Worm (Caenorhabditis elegans): ENCODE measurements around the gene asd-1.

Gene asd-1

DNA sequence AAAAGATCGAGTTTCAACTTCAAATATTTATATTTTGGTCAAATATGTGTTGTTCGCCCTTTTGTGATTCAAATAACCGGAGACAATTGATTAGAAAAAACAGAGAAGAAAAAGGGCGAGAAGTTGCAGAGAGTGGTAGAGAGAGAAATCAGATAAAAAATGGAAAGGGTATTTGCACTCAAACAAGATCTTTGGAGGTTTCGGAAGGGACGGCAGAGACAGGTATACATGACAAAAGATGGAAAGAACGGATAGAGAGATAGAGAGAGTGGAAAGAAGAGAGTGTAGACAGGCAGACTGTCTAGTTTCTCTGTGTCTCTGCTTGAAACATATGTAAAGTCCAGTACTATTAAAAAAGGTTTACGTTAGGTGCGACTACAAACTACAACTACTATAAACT lies 39.1 kb downstream of the asd-1 start (continued):
- TF ChIP-seq ceh-82 (tag; optimal IDR thresholded peaks at IDR 0.05) = no peak
- no peak for TF ChIP-seq F10B5.3 (tag; optimal IDR thresholded peaks at IDR 0.05)
- no peak for TF ChIP-seq hif-1 (tag; optimal IDR thresholded peaks at IDR 0.05)
- TF ChIP-seq Y75B8A.6 (GFP tag; IDR thresholded peaks at IDR 0.05) = no peak
- TF ChIP-seq mxl-2 (GFP tag; conservative IDR thresholded peaks at IDR 0.05) = no peak
- TF ChIP-seq tra-1 (GFP tag; IDR thresholded peaks at IDR 0.05) = no peak
- TF ChIP-seq nhr-41 (GFP tag; IDR thresholded peaks at IDR 0.05) = no peak

DNA sequence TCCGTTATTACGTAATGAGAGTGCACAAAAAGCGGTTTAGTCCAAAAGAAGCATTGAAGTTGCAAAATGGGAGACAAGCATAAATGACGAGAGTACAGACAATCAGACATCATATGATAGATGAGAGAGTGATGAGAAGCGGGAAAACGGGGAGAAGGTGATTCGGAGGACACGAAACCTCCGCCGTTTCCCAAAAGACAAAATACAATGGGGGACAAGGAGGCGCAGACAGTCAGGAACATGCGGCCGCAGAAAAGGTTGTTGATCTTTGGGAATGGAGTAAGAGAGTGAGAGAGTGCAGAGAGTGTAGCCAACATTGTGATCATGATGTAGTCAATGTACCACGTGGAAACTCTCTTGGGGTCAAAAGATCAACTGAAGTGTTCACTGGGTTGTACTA lies 40.6 kb downstream of the asd-1 start:
- peak; percentile 74 for TF ChIP-seq spr-1 (tag; optimal IDR thresholded peaks at IDR 0.05)
- TF ChIP-seq gei-8 (GFP tag; optimal IDR thresholded peaks at IDR 0.05) = peak; percentile 87
- peak; percentile 91 for TF ChIP-seq lin-1 (GFP tag; IDR thresholded peaks at IDR 0.05)
- no peak for TF ChIP-seq ama-1 (optimal IDR thresholded peaks at IDR 0.05)
- peak; percentile 99 for TF ChIP-seq aha-1 (tag)
- peak; percentile 88 for TF ChIP-seq ceh-20 (GFP tag; IDR thresholded peaks at IDR 0.05)
- TF ChIP-seq ceh-62 (tag; optimal IDR thresholded peaks at IDR 0.05) = no peak
- TF ChIP-seq zip-11 (GFP tag; IDR thresholded peaks at IDR 0.05) = no peak
- peak; percentile 100 for TF ChIP-seq nhr-11 (tag; optimal IDR thresholded peaks at IDR 0.05)
- peak; percentile 64 for TF ChIP-seq dpl-1 (GFP tag; optimal IDR thresholded peaks at IDR 0.05)
- no peak for TF ChIP-seq attf-4 (tag; optimal IDR thresholded peaks at IDR 0.05)
- no peak for TF ChIP-seq lir-3 (tag; optimal IDR thresholded peaks at IDR 0.05)
- peak; percentile 32 for TF ChIP-seq ceh-32 (tag; optimal IDR thresholded peaks at IDR 0.05; ENCODE audit: poor library complexity)
- TF ChIP-seq T20F7.1 (GFP tag; optimal IDR thresholded peaks at IDR 0.05) = peak; percentile 71
- TF ChIP-seq php-3 (GFP tag; IDR thresholded peaks at IDR 0.05) = peak; percentile 65; the same call in 1 of the 2 replicates
- peak; percentile 20 for TF ChIP-seq spr-3 (GFP tag; optimal IDR thresholded peaks at IDR 0.05)
- no peak for TF ChIP-seq dmd-9 (GFP tag; IDR thresholded peaks at IDR 0.05)
- peak; percentile 84 to 89 for TF ChIP-seq lsy-2 (tag; optimal IDR thresholded peaks at IDR 0.05)
- TF ChIP-seq Y5F2A.4 (GFP tag; optimal IDR thresholded peaks at IDR 0.05) = no peak
- no peak for TF ChIP-seq snpc-1.2 (GFP tag; IDR thresholded peaks at IDR 0.05)
- TF ChIP-seq ceh-28 (tag; optimal IDR thresholded peaks at IDR 0.05) = peak; percentile 45
- TF ChIP-seq daf-19 (GFP tag; conservative IDR thresholded peaks at IDR 0.05) = no peak
- TF ChIP-seq ZK337.2 (GFP tag; IDR thresholded peaks at IDR 0.05) = no peak
- peak; percentile 74 for TF ChIP-seq ztf-7 (tag; optimal IDR thresholded peaks at IDR 0.05)
- TF ChIP-seq hif-1 (tag; optimal IDR thresholded peaks at IDR 0.05) = peak; percentile 48 to 90
- no peak for TF ChIP-seq F10B5.3 (tag; optimal IDR thresholded peaks at IDR 0.05)
- TF ChIP-seq pha-4 (GFP tag; IDR thresholded peaks at IDR 0.05) = peak; percentile 86
- TF ChIP-seq pha-4 (tag; optimal IDR thresholded peaks at IDR 0.05) = peak; percentile 87
- TF ChIP-seq T26A8.4 (GFP tag; IDR thresholded peaks at IDR 0.05) = peak; percentile 76
- TF ChIP-seq arid-1 (GFP tag; conservative IDR thresholded peaks at IDR 0.05) = peak; percentile 83
- TF ChIP-seq lin-29 (GFP tag; IDR thresholded peaks at IDR 0.05) = 0 out of 2 replicates have a peak, but pooled peaks have one; percentile 31
- TF ChIP-seq vab-7 (GFP tag; IDR thresholded peaks at IDR 0.05) = no peak
- TF ChIP-seq aly-2 (tag; optimal IDR thresholded peaks at IDR 0.05) = no peak
- TF ChIP-seq nhr-76 (tag; optimal IDR thresholded peaks at IDR 0.05) = no peak
- TF ChIP-seq unc-62 (GFP tag; optimal IDR thresholded peaks at IDR 0.05 in 1 of 2) = peak in 1 of 2 experiments; percentile 100
- no peak for TF ChIP-seq unc-62 (tag; optimal IDR thresholded peaks at IDR 0.05)
- peak; percentile 88 for TF ChIP-seq rbr-2 (tag; optimal IDR thresholded peaks at IDR 0.05)
- TF ChIP-seq pqm-1 (tag; optimal IDR thresholded peaks at IDR 0.05) = peak; percentile 50
- TF ChIP-seq nhr-237 (tag; optimal IDR thresholded peaks at IDR 0.05) = no peak
- TF ChIP-seq lim-7 (GFP tag; IDR thresholded peaks at IDR 0.05) = no peak; the same call in 1 of the 2 replicates
- TF ChIP-seq dve-1 (tag; optimal IDR thresholded peaks at IDR 0.05; ENCODE audit: insufficient read depth) = peak; percentile 97
- no peak for TF ChIP-seq zip-2 (tag; optimal IDR thresholded peaks at IDR 0.05)
- TF ChIP-seq R02D3.7 (tag; optimal IDR thresholded peaks at IDR 0.05) = no peak
- peak; percentile 76 for TF ChIP-seq mes-2 (tag; optimal IDR thresholded peaks at IDR 0.05; ENCODE audit: poor library complexity, severe bottlenecking)
- no peak for TF ChIP-seq unc-130 (GFP tag; optimal IDR thresholded peaks at IDR 0.05)
- no peak for TF ChIP-seq ceh-82 (tag; optimal IDR thresholded peaks at IDR 0.05)
- TF ChIP-seq hlh-11 (tag; optimal IDR thresholded peaks at IDR 0.05) = peak; percentile 99
